Fruit fly (Drosophila melanogaster): Measurements from ENCODE around the gene CG34265.

- TF ChIP-seq CG8319 (GFP tag; optimal IDR thresholded peaks at IDR 0.05) (peak; percentile 91), Smox (GFP tag; optimal IDR thresholded peaks at IDR 0.05) (peak; percentile 95), CG3919 (GFP tag; optimal IDR thresholded peaks at IDR 0.05) (peak; percentile 97), CG34406 (GFP tag; optimal IDR thresholded peaks at IDR 0.05) (peak; percentile 97), Eip93F (GFP tag; optimal IDR thresholded peaks at IDR 0.05) (peak; percentile 94), CG6276 (GFP tag; optimal IDR thresholded peaks at IDR 0.05) (peak; percentile 93), Hr4 (GFP tag; optimal IDR thresholded peaks at IDR 0.05) (peak; percentile 88), Blimp-1 (GFP tag; optimal IDR thresholded peaks at IDR 0.05) (peak; percentile 89), Gug (GFP tag; IDR thresholded peaks at IDR 0.05) (peak; percentile 95)
Observed at dm6 chr3L:3303087-3303526, 34.8 kb downstream of the CG34265 start, which contains the start of gene CG14968.

All from whole organism, prepupa.